Fruit fly (Drosophila melanogaster): ENCODE data around the gene CG8560.

dm6 chr3L:7440633-7441032 is 36.7 kb upstream of the CG8560 start, which contains the start of gene sphinx2:
- TF ChIP-seq h (optimal IDR thresholded peaks at IDR 0.05) (no peak), Sin3A (optimal IDR thresholded peaks at IDR 0.05) (no peak), Myc (optimal IDR thresholded peaks at IDR 0.05) (no peak), insv (optimal IDR thresholded peaks at IDR 0.05) (no peak), psq (optimal IDR thresholded peaks at IDR 0.05) (no peak)
